Worm (Caenorhabditis elegans) whole organism, L1 larva: ENCODE data around the gene F02D8.1.

Experiments
- C04F5.9 ChIP-seq: sonication (generic microtip); optimal IDR thresholded peaks from 2 replicates; lab custom pipeline; 2016; ENCODE audit warnings: missing genetic modification characterization, missing compliant biosample characterization
- F16B12.6 ChIP-seq: fragments of 150-350 bp; optimal IDR thresholded peaks from 2 replicates; lab custom pipeline; 2014; ENCODE audit warnings: missing biosample characterization, missing genetic modification characterization
- aly-2 ChIP-seq: fragments of 150-350 bp; optimal IDR thresholded peaks from 2 replicates; lab custom pipeline; 2014; ENCODE audit warnings: missing biosample characterization, missing genetic modification characterization
- ama-1 ChIP-seq: fragments of 150-350 bp; optimal IDR thresholded peaks from 2 replicates; lab custom pipeline; 2014
- blmp-1 ChIP-seq: fragments of 150-350 bp; optimal IDR thresholded peaks from 2 replicates; lab custom pipeline; 2014; ENCODE audit warnings: missing biosample characterization, missing genetic modification characterization
- ceh-63 ChIP-seq: fragments of 200-800 bp; sonication (Bioruptor generic); optimal IDR thresholded peaks from 2 replicates; lab custom pipeline; 2018; ENCODE audit warnings: mild to moderate bottlenecking, missing genetic modification characterization, missing compliant biosample characterization
- ceh-82 ChIP-seq, 3 experiments: fragments of 150-350 bp in 1 of 3; sonication (generic microtip) in 2 of 3; optimal IDR thresholded peaks; 2 replicates each; lab custom pipeline; 2014 to 2017; ENCODE audit warnings: missing biosample characterization in 3 of 3, missing genetic modification characterization in 3 of 3
- ceh-90 ChIP-seq: sonication (generic microtip); optimal IDR thresholded peaks from 2 replicates; lab custom pipeline; 2016; ENCODE audit warnings: missing genetic modification characterization, missing compliant biosample characterization
- ces-1 ChIP-seq: fragments of 150-350 bp; optimal IDR thresholded peaks from 2 replicates; lab custom pipeline; 2014; ENCODE audit warnings: missing biosample characterization, missing genetic modification reagents, missing genetic modification characterization
- dpl-1 ChIP-seq, 3 experiments: fragments of 150-350 bp in 2 of 3; sonication (generic microtip) in 1 of 3; optimal IDR thresholded peaks; 2 replicates each; lab custom pipeline; 2014 to 2017; ENCODE audit warnings: missing biosample characterization in 3 of 3, missing genetic modification characterization in 3 of 3, missing genetic modification reagents in 3 of 3
- dsc-1 ChIP-seq: sonication (generic microtip); optimal IDR thresholded peaks from 2 replicates; lab custom pipeline; 2016; ENCODE audit warnings: mild to moderate bottlenecking, missing genetic modification characterization, missing compliant biosample characterization
- efl-1 ChIP-seq, 4 experiments: fragments of 150-350 bp; optimal IDR thresholded peaks in 3 of 4; peaks in 1 of 4; 1 replicate in 1 of 4; 2 replicates in 3 of 4; lab custom pipeline; 2014; ENCODE audit warnings: missing biosample characterization in 2 of 4, missing genetic modification characterization in 2 of 4, missing genetic modification reagents in 2 of 4
- efl-3 ChIP-seq: fragments of 200-800 bp; sonication (Bioruptor generic); optimal IDR thresholded peaks from 2 replicates; lab custom pipeline; 2018; ENCODE audit warnings: mild to moderate bottlenecking, missing genetic modification characterization, missing compliant biosample characterization
- egl-13 ChIP-seq: sonication (generic microtip); optimal IDR thresholded peaks from 2 replicates; lab custom pipeline; 2016; ENCODE audit warnings: missing genotype, missing genetic modification reagents, missing genetic modification characterization, missing compliant biosample characterization
- egl-27 ChIP-seq, 2 experiments: fragments of 150-350 bp in 1 of 2; sonication (generic microtip); optimal IDR thresholded peaks; 3 replicates each; lab custom pipeline; 2017 to 2018; ENCODE audit warnings: missing biosample characterization in 2 of 2, missing genetic modification characterization in 2 of 2, missing genetic modification reagents in 2 of 2
- elt-2 ChIP-seq: sonication (generic microtip); optimal IDR thresholded peaks from 2 replicates; lab custom pipeline; 2016; ENCODE audit warnings: missing genetic modification characterization, mild to moderate bottlenecking, inconsistent platforms, missing compliant biosample characterization, missing genetic modification reagents
- fkh-4 ChIP-seq: sonication (generic microtip); optimal IDR thresholded peaks from 2 replicates; lab custom pipeline; 2016; ENCODE audit warnings: missing compliant biosample characterization, missing genetic modification characterization, borderline replicate concordance
- fkh-8 ChIP-seq: sonication (generic microtip); optimal IDR thresholded peaks from 2 replicates; lab custom pipeline; 2016; ENCODE audit warnings: mild to moderate bottlenecking, missing genetic modification characterization, missing compliant biosample characterization
- hlh-17 ChIP-seq: fragments of 200-800 bp; sonication (Bioruptor generic); optimal IDR thresholded peaks from 2 replicates; lab custom pipeline; 2018; ENCODE audit warnings: missing genetic modification characterization, mild to moderate bottlenecking, missing compliant biosample characterization, moderate library complexity, borderline replicate concordance
- irx-1 ChIP-seq: sonication (generic microtip); optimal IDR thresholded peaks from 2 replicates; lab custom pipeline; 2016; ENCODE audit warnings: missing genetic modification characterization, missing compliant biosample characterization
- isw-1 ChIP-seq: fragments of 200-800 bp; sonication (Bioruptor generic); IDR thresholded peaks from 2 replicates; pipeline ENCODE4 v1.3.6; 2022; ENCODE audit warnings: missing genetic modification characterization, missing compliant biosample characterization
- lin-13 ChIP-seq: fragments of 150-350 bp; optimal IDR thresholded peaks from 2 replicates; lab custom pipeline; 2014; ENCODE audit warnings: missing biosample characterization, missing genetic modification reagents, missing genetic modification characterization
- lin-14 ChIP-seq: fragments of 200-800 bp; sonication (Bioruptor generic); optimal IDR thresholded peaks from 2 replicates; lab custom pipeline; 2018; ENCODE audit warnings: mild to moderate bottlenecking, missing genetic modification characterization, moderate library complexity, missing compliant biosample characterization
- lin-35 ChIP-seq, 2 experiments: fragments of 150-350 bp; optimal IDR thresholded peaks; 2 replicates each; lab custom pipeline; 2014; ENCODE audit warnings: missing biosample characterization in 2 of 2, missing genetic modification characterization in 2 of 2, missing genetic modification reagents in 2 of 2
- lin-39 ChIP-seq: fragments of 150-350 bp; optimal IDR thresholded peaks from 2 replicates; lab custom pipeline; 2014; ENCODE audit warnings: missing biosample characterization, missing genetic modification reagents, missing genetic modification characterization
- lsy-2 ChIP-seq, 2 experiments: fragments of 150-350 bp; optimal IDR thresholded peaks; 2 replicates each; lab custom pipeline; 2014; ENCODE audit warnings: missing biosample characterization in 2 of 2, missing genetic modification characterization in 2 of 2
- mab-9 ChIP-seq: fragments of 200-800 bp; sonication (Bioruptor generic); IDR thresholded peaks from 2 replicates; pipeline ENCODE4 v1.3.6; 2022; ENCODE audit warnings: missing genetic modification reagents, missing genetic modification characterization, missing compliant biosample characterization
- mdl-1 ChIP-seq, 2 experiments: fragments of 150-350 bp; optimal IDR thresholded peaks; 2 replicates each; lab custom pipeline; 2014 to 2017; ENCODE audit warnings: missing biosample characterization in 2 of 2, missing genetic modification characterization in 2 of 2, inconsistent platforms in 1 of 2
- mef-2 ChIP-seq: fragments of 150-350 bp; optimal IDR thresholded peaks from 2 replicates; lab custom pipeline; 2014; ENCODE audit warnings: missing biosample characterization, missing genetic modification characterization
- nhr-11 ChIP-seq: fragments of 150-350 bp; optimal IDR thresholded peaks from 2 replicates; lab custom pipeline; 2014; ENCODE audit warnings: missing biosample characterization, missing genetic modification characterization
- nhr-237 ChIP-seq: fragments of 150-350 bp; optimal IDR thresholded peaks from 2 replicates; lab custom pipeline; 2014; ENCODE audit warnings: missing biosample characterization, missing genetic modification characterization
- nhr-28 ChIP-seq: fragments of 150-350 bp; optimal IDR thresholded peaks from 2 replicates; lab custom pipeline; 2014; ENCODE audit warnings: missing biosample characterization, missing genetic modification characterization
- nhr-47 ChIP-seq: sonication (generic microtip); optimal IDR thresholded peaks from 2 replicates; lab custom pipeline; 2016; ENCODE audit warnings: mild to moderate bottlenecking, missing genetic modification characterization, moderate library complexity, missing compliant biosample characterization
- nhr-71 ChIP-seq: sonication (generic microtip); optimal IDR thresholded peaks from 2 replicates; lab custom pipeline; 2016; ENCODE audit warnings: mild to moderate bottlenecking, missing genetic modification characterization, moderate library complexity, missing compliant biosample characterization
- nhr-76 ChIP-seq: sonication (generic microtip); optimal IDR thresholded peaks from 2 replicates; lab custom pipeline; 2017; ENCODE audit warnings: missing biosample characterization, missing genetic modification characterization
- nhr-84 ChIP-seq: sonication (generic microtip); optimal IDR thresholded peaks from 2 replicates; lab custom pipeline; 2017; ENCODE audit warnings: missing biosample characterization, missing genetic modification characterization
- nhr-85 ChIP-seq: sonication (generic microtip); peaks from one replicate; lab custom pipeline; 2016; ENCODE audit warnings: missing genetic modification characterization, inconsistent platforms, missing compliant biosample characterization
- pag-3 ChIP-seq: sonication (generic microtip); optimal IDR thresholded peaks from 2 replicates; lab custom pipeline; 2017; ENCODE audit warnings: missing genetic modification characterization, mild to moderate bottlenecking, missing compliant biosample characterization, antibody characterized with exemption, borderline replicate concordance; ENCODE audit not compliant: insufficient read depth
- pax-3 ChIP-seq: fragments of 200-800 bp; sonication (Bioruptor generic); optimal IDR thresholded peaks from 2 replicates; lab custom pipeline; 2018; ENCODE audit warnings: mild to moderate bottlenecking, missing genetic modification characterization, moderate library complexity, missing compliant biosample characterization
- pqm-1 ChIP-seq: sonication (generic microtip); optimal IDR thresholded peaks from 3 replicates; lab custom pipeline; 2017; ENCODE audit warnings: missing biosample characterization, missing genetic modification characterization
- skn-1 ChIP-seq: fragments of 150-350 bp; optimal IDR thresholded peaks from 2 replicates; lab custom pipeline; 2014; ENCODE audit warnings: missing biosample characterization, missing genetic modification characterization
- snpc-4 ChIP-seq: fragments of 150-350 bp; optimal IDR thresholded peaks from 2 replicates; lab custom pipeline; 2014; ENCODE audit warnings: missing biosample characterization, missing genetic modification characterization
- sptf-1 ChIP-seq: fragments of 150-350 bp; optimal IDR thresholded peaks from 2 replicates; lab custom pipeline; 2014; ENCODE audit warnings: missing biosample characterization, missing genetic modification characterization
- sup-37 ChIP-seq: fragments of 200-800 bp; sonication (Bioruptor generic); optimal IDR thresholded peaks from 2 replicates; lab custom pipeline; 2018; ENCODE audit warnings: mild to moderate bottlenecking, missing genetic modification characterization, missing compliant biosample characterization
- swsn-7 ChIP-seq: sonication (generic microtip); optimal IDR thresholded peaks from 2 replicates; lab custom pipeline; 2016; ENCODE audit warnings: missing genetic modification characterization, missing compliant biosample characterization
- unc-130 ChIP-seq: fragments of 150-350 bp; optimal IDR thresholded peaks from 2 replicates; lab custom pipeline; 2017; ENCODE audit warnings: missing biosample characterization, missing genetic modification characterization, inconsistent platforms
- unc-30 ChIP-seq: sonication (generic microtip); optimal IDR thresholded peaks from 2 replicates; lab custom pipeline; 2017; ENCODE audit warnings: missing biosample characterization, missing genetic modification characterization
- unc-86 ChIP-seq: sonication (generic microtip); optimal IDR thresholded peaks from 2 replicates; lab custom pipeline; 2016; ENCODE audit warnings: missing genetic modification characterization, missing compliant biosample characterization
- unc-98 ChIP-seq: fragments of 200-800 bp; sonication (Bioruptor generic); IDR thresholded peaks from 2 replicates; pipeline ENCODE4 v1.3.6; 2022; ENCODE audit warnings: missing genetic modification characterization, missing compliant biosample characterization
- xbp-1 ChIP-seq: sonication (generic microtip); optimal IDR thresholded peaks from 2 replicates; lab custom pipeline; 2016; ENCODE audit warnings: missing genetic modification characterization, missing compliant biosample characterization
- zip-4 ChIP-seq: fragments of 200-800 bp; sonication (Bioruptor generic); optimal IDR thresholded peaks from 2 replicates; lab custom pipeline; 2018; ENCODE audit warnings: mild to moderate bottlenecking, missing genetic modification characterization, moderate library complexity, missing compliant biosample characterization
- ztf-11 ChIP-seq, 2 experiments: sonication (generic microtip); optimal IDR thresholded peaks; 2 replicates each; lab custom pipeline; 2016 to 2017; ENCODE audit warnings: missing genetic modification characterization in 2 of 2, missing biosample characterization in 1 of 2, missing compliant biosample characterization in 1 of 2

The F02D8.1 gene

DNA sequence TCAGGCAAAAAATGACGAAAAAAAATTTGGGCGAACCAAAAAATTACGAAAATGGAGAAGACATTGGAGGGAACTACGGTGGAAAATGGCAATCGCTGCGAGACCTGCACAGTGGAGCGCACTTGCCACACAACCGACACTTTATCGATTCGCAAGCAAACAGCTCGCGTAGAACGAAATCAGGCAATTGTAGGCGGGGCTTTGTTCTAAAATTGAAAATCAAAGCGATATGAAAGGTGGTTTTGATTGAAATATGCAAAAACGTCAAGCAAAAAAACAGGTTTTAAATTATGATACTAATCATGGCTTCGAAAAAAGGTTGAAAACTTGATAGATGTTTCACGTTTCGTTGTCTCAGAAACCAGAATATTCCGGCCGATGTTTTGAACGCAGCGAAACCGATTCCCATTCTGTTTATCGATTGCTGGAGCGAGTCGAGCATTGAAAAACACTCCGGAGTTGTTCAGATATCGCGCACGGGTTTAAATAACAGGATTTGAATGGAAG, 23.7 kb upstream of the F02D8.1 start, which contains the start of the genes fib-1 and mut-15 (continued):
- peak; percentile 94 for TF ChIP-seq xbp-1
- no peak for TF ChIP-seq pqm-1 (tag; lab: Kevin White, UChicago)
- no peak for TF ChIP-seq nhr-76 (tag; lab: Kevin White, UChicago)
- TF ChIP-seq efl-1 (optimal IDR thresholded peaks at IDR 0.05; lab: Kevin White, UChicago): peak; percentile 91 to 95
- peak; percentile 84 to 98 for TF ChIP-seq efl-1 (GFP tag; optimal IDR thresholded peaks at IDR 0.05 in 1 of 2; lab: Kevin White, UChicago)
- peak in 1 of 2 experiments; percentile 45 for TF ChIP-seq egl-27 (tag; optimal IDR thresholded peaks at IDR 0.05; lab: Kevin White, UChicago)
- peak; percentile 86 for TF ChIP-seq egl-13
- TF ChIP-seq skn-1 (tag; lab: Kevin White, UChicago): peak; percentile 90
- peak; percentile 55 for TF ChIP-seq nhr-11
- peak; percentile 96 for TF ChIP-seq isw-1
- peak; percentile 96 for TF ChIP-seq nhr-71 (tag; lab: Kevin White, UChicago)
- TF ChIP-seq ceh-63: peak; percentile 78
- no peak for TF ChIP-seq hlh-17 (GFP tag; lab: Kevin White, UChicago)
- no peak for TF ChIP-seq sptf-1 (tag; lab: Kevin White, UChicago)
- no peak for TF ChIP-seq unc-30
- peak; percentile 90 for TF ChIP-seq C04F5.9 (tag; lab: Kevin White, UChicago)
- TF ChIP-seq ces-1: no peak
- peak; percentile 33 for TF ChIP-seq aly-2 (tag; lab: Kevin White, UChicago)
- TF ChIP-seq lin-35 (GFP tag; optimal IDR thresholded peaks at IDR 0.05; lab: Kevin White, UChicago): peak; percentile 90 to 92
- TF ChIP-seq F16B12.6 (tag; lab: Kevin White, UChicago): peak; percentile 57
- peak; percentile 88 for TF ChIP-seq unc-86 (tag; lab: Kevin White, UChicago)
- peak; percentile 54 for TF ChIP-seq efl-3 (GFP tag; lab: Kevin White, UChicago)
- peak in 1 of 2 experiments; percentile 81 for TF ChIP-seq mdl-1 (tag; optimal IDR thresholded peaks at IDR 0.05; lab: Kevin White, UChicago)
- peak; percentile 59 for TF ChIP-seq lin-39 (tag; lab: Kevin White, UChicago)
- peak; percentile 99 for TF ChIP-seq pax-3
- peak; percentile 82 for TF ChIP-seq mab-9 (GFP tag; lab: Robert Waterston, UW)
- TF ChIP-seq swsn-7 (tag; lab: Kevin White, UChicago): peak; percentile 95
- TF ChIP-seq sup-37 (GFP tag; lab: Kevin White, UChicago): peak; percentile 53
- peak; percentile 53 for TF ChIP-seq nhr-237
- peak; percentile 68 for TF ChIP-seq elt-2 (tag; lab: Kevin White, UChicago)
- peak; percentile 85 for TF ChIP-seq snpc-4
- TF ChIP-seq dpl-1 (GFP tag; optimal IDR thresholded peaks at IDR 0.05; lab: Kevin White, UChicago): peak; percentile 85 to 87 (median 85)
- peak; percentile 93 for TF ChIP-seq dsc-1 (tag; lab: Kevin White, UChicago)
- peak; percentile 94 for TF ChIP-seq lin-14 (GFP tag; lab: Kevin White, UChicago)
- TF ChIP-seq mef-2 (tag; lab: Kevin White, UChicago): peak; percentile 56
- TF ChIP-seq ceh-90 (tag; lab: Kevin White, UChicago): peak; percentile 74
- peak; percentile 81 for TF ChIP-seq fkh-4 (tag; lab: Kevin White, UChicago)
- TF ChIP-seq nhr-47 (tag; lab: Kevin White, UChicago): peak; percentile 96
- peak; percentile 6 for TF ChIP-seq ama-1 (lab: Kevin White, UChicago)
- peak; percentile 95 to 98 for TF ChIP-seq lsy-2 (tag; optimal IDR thresholded peaks at IDR 0.05; lab: Kevin White, UChicago)
- no peak for TF ChIP-seq nhr-28 (tag; lab: Kevin White, UChicago)
- TF ChIP-seq lin-13 (GFP tag; lab: Kevin White, UChicago): peak; percentile 88
- TF ChIP-seq ztf-11 (tag; optimal IDR thresholded peaks at IDR 0.05; lab: Kevin White, UChicago): peak in 1 of 2 experiments; percentile 92
- peak; percentile 73 for TF ChIP-seq blmp-1 (tag; lab: Kevin White, UChicago)
- TF ChIP-seq zip-4: peak; percentile 67
- TF ChIP-seq irx-1 (tag; lab: Kevin White, UChicago): peak; percentile 85
- TF ChIP-seq ceh-82 (tag; optimal IDR thresholded peaks at IDR 0.05; lab: Kevin White, UChicago): peak; percentile 88 to 97 (median 90)
- TF ChIP-seq unc-98 (GFP tag; lab: Robert Waterston, UW): peak; percentile 70
- TF ChIP-seq unc-130: peak; percentile 90
- TF ChIP-seq fkh-8 (tag; lab: Kevin White, UChicago): peak; percentile 98
- peak; percentile 71 for TF ChIP-seq pag-3
- peak; percentile 96 for TF ChIP-seq nhr-85
- TF ChIP-seq nhr-84: no peak
